Worm (Caenorhabditis elegans) whole organism, dauer: Measurements from ENCODE around the gene T16G1.4.

Source experiments
- unc-62 ChIP-seq: sonication (generic microtip); optimal IDR thresholded peaks from 2 replicates; lab custom pipeline; 2017; ENCODE audit warnings: missing biosample characterization, missing genetic modification reagents, missing genetic modification characterization

Gene T16G1.4

DNA sequence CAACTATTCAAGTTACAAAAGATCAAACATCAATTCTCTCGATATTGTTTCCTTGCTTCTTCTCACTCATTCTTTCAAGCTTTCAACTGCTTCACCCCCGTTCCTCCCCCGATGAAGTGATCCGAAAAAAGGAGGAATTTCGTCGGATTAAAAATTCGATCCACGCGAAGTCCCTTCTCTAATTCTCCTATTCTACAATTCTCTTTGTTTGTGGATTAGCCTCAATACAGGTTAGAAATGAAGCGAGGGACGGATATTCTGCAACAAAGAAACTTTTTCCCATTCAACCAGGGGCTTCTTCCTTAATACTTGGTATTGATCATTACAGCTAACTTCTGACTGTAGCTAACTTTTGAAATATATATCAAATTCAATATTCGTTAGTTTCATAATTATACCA lies 3.1 kb upstream of the T16G1.4 start, which contains the start of gene grl-2:
TSS of gene grl-2 (plus strand) at position 301 of the 400 bp plus-strand sequence.
- TF ChIP-seq unc-62 (GFP tag; lab: Kevin White, UChicago), result no peak

DNA sequence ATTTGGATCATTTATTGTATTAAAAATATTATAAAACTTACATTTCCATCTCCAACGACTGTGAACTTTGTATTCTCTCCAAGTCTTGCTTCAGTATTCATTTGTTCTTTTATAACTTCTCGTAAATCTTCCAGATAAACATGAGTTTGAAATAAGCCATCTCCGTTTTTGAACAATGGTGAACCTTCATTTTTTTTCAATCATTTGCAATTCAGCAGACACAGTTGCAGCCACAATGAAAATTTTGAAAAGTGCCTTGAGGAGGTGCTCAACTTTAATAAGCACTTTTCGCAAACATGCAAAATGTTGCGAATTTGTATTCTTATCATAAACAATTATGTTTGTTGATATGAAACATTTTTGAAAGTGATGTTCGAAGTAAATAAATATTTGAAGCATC lies 2.6 kb upstream of the T16G1.4 start, which contains the start of gene T16G1.3:
TSS of gene T16G1.3 (minus strand) at position 101 of the 400 bp plus-strand sequence.
- TF ChIP-seq unc-62 (GFP tag; lab: Kevin White, UChicago), result no peak

DNA sequence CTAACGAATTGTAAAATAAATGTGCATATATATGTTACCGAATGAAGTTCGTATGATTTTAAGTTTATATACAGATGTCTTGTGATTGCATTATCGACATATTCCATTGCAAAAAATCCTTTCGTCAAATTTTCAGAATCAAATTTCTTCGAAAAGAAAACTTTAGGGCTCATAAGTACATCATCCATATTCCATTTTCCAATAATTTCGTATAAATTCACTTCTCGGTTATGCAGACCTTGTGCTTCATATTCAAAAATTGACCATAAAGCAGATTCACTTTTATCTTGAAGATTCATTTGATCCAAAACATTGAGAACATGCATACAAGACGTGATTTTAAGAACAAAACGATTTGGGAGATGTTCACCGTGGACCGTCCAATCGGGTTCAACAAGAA lies 1.8 kb upstream of the T16G1.4 start:
- TF ChIP-seq unc-62 (GFP tag; lab: Kevin White, UChicago), result no peak

DNA sequence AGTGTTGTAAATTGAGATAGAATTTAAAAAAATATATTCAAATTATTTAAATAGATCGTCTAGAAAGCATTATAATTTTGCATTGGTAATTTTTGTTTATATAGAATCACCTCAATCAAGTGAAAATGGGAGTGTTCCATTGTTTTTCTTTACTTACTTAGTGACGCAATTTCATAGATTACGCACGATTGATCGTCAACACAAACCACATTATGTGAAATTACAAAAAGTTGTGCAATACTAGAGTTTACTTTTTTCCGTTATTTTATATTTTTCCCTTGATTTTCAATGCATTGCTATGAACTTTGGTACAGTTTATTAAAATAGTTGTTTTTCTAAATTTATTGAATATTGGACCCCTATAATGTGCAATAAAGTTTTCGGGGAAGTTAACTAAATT lies 2.2 kb downstream of the T16G1.4 start, which contains the start of gene T16G1.5:
TSS of gene T16G1.5 (minus strand) at position 119 of the 400 bp plus-strand sequence.
- TF ChIP-seq unc-62 (GFP tag; lab: Kevin White, UChicago), result no peak

- no peak for TF ChIP-seq unc-62 (GFP tag; lab: Kevin White, UChicago)
Observed at ce11 chrV:12937098-12937497, 4.5 kb downstream of the T16G1.4 start, which contains the start of gene T16G1.6. TSS of gene T16G1.6 (minus strand) at chrV:12937174.

ce11 chrV:12934976-12935375 lies 6.7 kb downstream of the T16G1.4 start, which contains the start of gene T16G1.7:
TSS of gene T16G1.7 (minus strand) at chrV:12935112.
- no peak for TF ChIP-seq unc-62 (GFP tag; lab: Kevin White, UChicago)

DNA sequence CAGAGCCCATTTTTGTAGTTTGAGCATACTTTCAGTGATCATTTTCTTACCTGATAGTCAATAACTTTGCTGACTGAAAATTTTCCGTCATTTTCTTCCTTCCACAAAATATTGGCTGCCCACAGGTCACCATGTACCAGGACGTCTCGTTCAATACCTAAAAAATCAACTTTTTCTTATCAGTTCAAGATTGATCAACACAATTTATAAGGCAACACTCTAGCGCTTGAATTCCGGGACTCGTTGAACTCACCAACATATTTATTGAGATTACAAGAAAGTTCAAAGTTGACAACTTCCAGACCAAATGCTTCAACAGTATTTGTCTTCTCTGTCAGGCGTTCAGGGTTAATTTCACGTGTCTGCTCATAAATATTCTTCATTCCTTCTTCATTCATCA lies 8.0 kb downstream of the T16G1.4 start:
- no peak for TF ChIP-seq unc-62 (GFP tag; lab: Kevin White, UChicago)

- TF ChIP-seq unc-62 (GFP tag; lab: Kevin White, UChicago), result no peak
Observed at ce11 chrV:12928929-12929532, 12.6 kb downstream of the T16G1.4 start, which contains the start of gene T16G1.2. TSS of gene T16G1.2 (plus strand) at chrV:12929482.

DNA sequence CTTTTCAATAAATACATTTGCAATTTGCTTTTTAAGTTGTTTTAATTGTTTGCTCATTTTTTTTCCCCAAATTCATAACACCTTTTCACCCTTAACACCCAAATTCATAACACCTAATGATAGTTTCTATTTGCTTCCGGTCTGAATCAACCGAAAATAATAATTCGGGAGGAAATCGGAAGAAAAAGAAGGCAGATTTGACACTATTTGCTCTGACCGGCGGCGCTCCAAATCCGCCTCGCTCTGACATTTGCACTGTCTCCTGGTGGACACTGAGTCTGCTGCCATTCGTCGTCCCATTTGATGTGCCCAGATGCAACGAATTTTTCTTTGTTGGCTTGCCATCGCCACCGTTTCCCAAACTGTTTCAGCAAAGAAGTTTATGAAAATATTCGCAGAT lies 17.5 kb downstream of the T16G1.4 start, which contains the start of gene pqn-67:
TSS of gene pqn-67 (plus strand) at position 301 of the 400 bp plus-strand sequence.
- no peak for TF ChIP-seq unc-62 (GFP tag; lab: Kevin White, UChicago)

DNA sequence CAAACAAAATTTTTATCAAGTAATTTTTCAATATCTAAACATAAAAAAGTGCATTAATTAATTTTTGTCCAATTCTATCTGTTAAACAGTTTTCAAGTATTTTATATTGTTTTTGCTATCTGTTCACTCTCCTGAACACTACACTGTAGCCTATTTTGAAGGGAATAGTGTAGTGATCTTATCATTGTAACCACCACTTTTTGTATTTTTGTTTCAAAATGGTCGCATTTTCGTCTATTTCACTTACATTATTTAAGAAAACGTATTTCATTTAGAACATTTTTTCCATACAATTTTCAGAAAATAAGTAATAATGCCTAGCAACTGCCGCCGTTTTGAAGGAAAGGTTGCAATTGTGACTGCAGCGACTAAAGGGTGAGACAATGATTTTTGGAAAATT lies 19.3 kb downstream of the T16G1.4 start, which contains the start of gene dhrs-4:
TSS of gene dhrs-4 (plus strand) at position 301 of the 400 bp plus-strand sequence.
- TF ChIP-seq unc-62 (GFP tag; lab: Kevin White, UChicago), result no peak

ce11 chrV:12921680-12922079 lies 20.0 kb downstream of the T16G1.4 start:
- no peak for TF ChIP-seq unc-62 (GFP tag; lab: Kevin White, UChicago)

ce11 chrV:12919705-12920104 lies 21.9 kb downstream of the T16G1.4 start, which contains the start of gene lipl-1:
TSS of gene lipl-1 (plus strand) at chrV:12919986.
- no peak for TF ChIP-seq unc-62 (GFP tag; lab: Kevin White, UChicago)

DNA sequence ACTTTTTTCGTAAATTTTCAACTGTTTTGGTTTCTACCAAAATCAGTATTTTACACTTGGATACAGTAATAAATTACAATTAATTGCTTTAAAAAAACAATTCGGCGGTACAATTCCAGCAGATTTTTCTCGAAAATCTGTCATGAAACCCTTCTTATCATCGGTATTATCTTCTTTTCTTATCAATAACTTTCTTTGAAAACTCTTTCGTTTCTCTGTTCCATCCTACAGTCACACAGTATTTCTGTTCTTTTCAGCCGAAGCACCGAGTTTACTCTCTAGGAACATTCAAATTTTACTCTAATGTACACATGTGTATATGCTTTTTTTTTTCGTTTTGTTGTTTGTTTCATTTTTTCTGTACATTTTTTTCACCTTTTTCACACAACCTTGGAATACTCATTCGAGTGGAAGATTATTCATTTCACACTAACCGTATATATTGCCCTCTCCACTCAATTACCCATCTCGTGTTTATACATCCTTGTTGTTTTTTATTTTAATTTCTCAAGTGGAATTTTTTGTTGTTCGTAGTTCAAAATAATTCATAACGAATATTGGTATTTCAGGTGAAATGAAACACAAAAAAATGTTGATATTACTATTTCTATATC lies 32.0 kb downstream of the T16G1.4 start, which contains the start of gene nid-1:
TSS of gene nid-1 (plus strand) at position 564 of the 614 bp plus-strand sequence.
- no peak for TF ChIP-seq unc-62 (GFP tag; lab: Kevin White, UChicago)

- no peak for TF ChIP-seq unc-62 (GFP tag; lab: Kevin White, UChicago)
Observed at ce11 chrV:12908614-12909013, 33.0 kb downstream of the T16G1.4 start.

- TF ChIP-seq unc-62 (GFP tag; lab: Kevin White, UChicago), result no peak
Observed at ce11 chrV:12907436-12907835, 34.2 kb downstream of the T16G1.4 start.

ce11 chrV:12906732-12907131 lies 34.9 kb downstream of the T16G1.4 start, which contains the start of gene ttr-29:
TSS of gene ttr-29 (minus strand) at chrV:12906832.
- no peak for TF ChIP-seq unc-62 (GFP tag; lab: Kevin White, UChicago)
